Worm (Caenorhabditis elegans): ENCODE results near the gene npr-20.

ce11 chrII:8895895-8896294 is 30.9 kb upstream of the npr-20 start:
- TF ChIP-seq him-1 (tag; optimal IDR thresholded peaks at IDR 0.05) (no peak), dao-5 (tag; optimal IDR thresholded peaks at IDR 0.05) (no peak), W03F9.2 (tag; optimal IDR thresholded peaks at IDR 0.05) (no peak)
